Worm (Caenorhabditis elegans): Measurements from ENCODE around the gene K04A8.20.
"Not testable (repeated sequence)": the region's sequence is repeated elsewhere in the genome, so short reads cannot be mapped to it uniquely, and the experiment has no call there.

The K04A8.20 gene

ce11 chrV:6576567-6576966 lies 27.3 kb downstream of the K04A8.20 start, which contains the start of gene EGAP9.4:
Gene EGAP9.4 (plus strand): TSS chrV:6576867.
- TF ChIP-seq elt-1 (tag; optimal IDR thresholded peaks at IDR 0.05; ENCODE audit: borderline replicate concordance, insufficient read depth) = peak; percentile 28
- TF ChIP-seq sptf-1 (tag; optimal IDR thresholded peaks at IDR 0.05) = no peak

- no peak for TF ChIP-seq nhr-28 (tag; optimal IDR thresholded peaks at IDR 0.05)
- no peak for TF ChIP-seq elt-3 (tag; optimal IDR thresholded peaks at IDR 0.05)
- TF ChIP-seq hlh-1 (tag; optimal IDR thresholded peaks at IDR 0.05) = no peak
- no peak for TF ChIP-seq drap-1 (GFP tag; optimal IDR thresholded peaks at IDR 0.05)
- no peak for TF ChIP-seq lin-13 (tag; optimal IDR thresholded peaks at IDR 0.05)
- TF ChIP-seq bed-3 (GFP tag; optimal IDR thresholded peaks at IDR 0.05) = no peak
- no peak for TF ChIP-seq unc-120 (tag; optimal IDR thresholded peaks at IDR 0.05; ENCODE audit: poor library complexity, severe bottlenecking)
- no peak for TF ChIP-seq snpc-4 (tag; optimal IDR thresholded peaks at IDR 0.05)
- no peak for TF ChIP-seq nhr-76 (tag; optimal IDR thresholded peaks at IDR 0.05)
- TF ChIP-seq tbx-8 (GFP tag; optimal IDR thresholded peaks at IDR 0.05) = no peak
- TF ChIP-seq unc-62 (GFP tag; optimal IDR thresholded peaks at IDR 0.05) = no peak
- no peak for TF ChIP-seq M03D4.4 (tag; optimal IDR thresholded peaks at IDR 0.05)
- no peak for TF ChIP-seq pha-4 (tag; optimal IDR thresholded peaks at IDR 0.05)
- no peak for TF ChIP-seq nhr-2 (tag; optimal IDR thresholded peaks at IDR 0.05)
- TF ChIP-seq mab-5 (tag; optimal IDR thresholded peaks at IDR 0.05) = no peak
- TF ChIP-seq ceh-83 (GFP tag; optimal IDR thresholded peaks at IDR 0.05) = no peak
- no peak for TF ChIP-seq lsy-2 (tag; optimal IDR thresholded peaks at IDR 0.05)
Measured at ce11 chrV:6579992-6580391, 30.7 kb downstream of the K04A8.20 start, which contains the start of gene EGAP9.3. Gene EGAP9.3 (minus strand): TSS chrV:6580122.

- not testable (repeated sequence) for TF ChIP-seq ztf-11, mep-1, blmp-1 (tag; optimal IDR thresholded peaks at IDR 0.05)
Measured at ce11 chrV:6581762-6582161, 32.5 kb downstream of the K04A8.20 start, which contains the start of gene ZK1055.4. Gene ZK1055.4 (plus strand): TSS chrV:6582062.

ce11 chrV:6590283-6590682 lies 41.0 kb downstream of the K04A8.20 start, which contains the start of gene ZK1055.2:
Gene ZK1055.2 (plus strand): TSS chrV:6590583.
- TF ChIP-seq mep-1 (tag; optimal IDR thresholded peaks at IDR 0.05) (no peak), lin-13 (tag; optimal IDR thresholded peaks at IDR 0.05) (no peak), cnd-1 (tag; optimal IDR thresholded peaks at IDR 0.05) (no peak), blmp-1 (tag; optimal IDR thresholded peaks at IDR 0.05) (no peak), sptf-1 (tag; optimal IDR thresholded peaks at IDR 0.05) (no peak), ceh-43 (GFP tag; optimal IDR thresholded peaks at IDR 0.05) (no peak), zip-8 (tag; optimal IDR thresholded peaks at IDR 0.05) (no peak), mls-2 (tag; optimal IDR thresholded peaks at IDR 0.05) (no peak), nhr-2 (tag; optimal IDR thresholded peaks at IDR 0.05) (no peak), ham-2 (GFP tag; optimal IDR thresholded peaks at IDR 0.05) (no peak), drap-1 (GFP tag; optimal IDR thresholded peaks at IDR 0.05) (no peak), tbx-8 (GFP tag; optimal IDR thresholded peaks at IDR 0.05) (no peak), nhr-237 (tag; optimal IDR thresholded peaks at IDR 0.05) (no peak), ces-1 (GFP tag; optimal IDR thresholded peaks at IDR 0.05) (no peak), elt-1 (tag; optimal IDR thresholded peaks at IDR 0.05; ENCODE audit: borderline replicate concordance, insufficient read depth) (no peak), ztf-11 (tag; optimal IDR thresholded peaks at IDR 0.05) (no peak), M03D4.4 (tag; optimal IDR thresholded peaks at IDR 0.05) (no peak)

ce11 chrV:6593700-6594244 lies 44.5 kb downstream of the K04A8.20 start, which contains the start of gene hcp-1:
Gene hcp-1 (plus strand): TSS chrV:6594194.
- TF ChIP-seq lin-13 (tag; optimal IDR thresholded peaks at IDR 0.05) (peak; percentile 2), elt-3 (tag; optimal IDR thresholded peaks at IDR 0.05) (no peak), hlh-1 (tag; optimal IDR thresholded peaks at IDR 0.05) (peak; percentile 32), mep-1 (tag; optimal IDR thresholded peaks at IDR 0.05) (peak; percentile 39), mls-2 (tag; optimal IDR thresholded peaks at IDR 0.05) (no peak)

Data from whole organism, mixed stage, embryonic.